Fruit fly (Drosophila melanogaster) whole organism, embryonic: Measurements from ENCODE around the gene CG6356.
A peak's percentile ranks its signal among the peaks of the same experiment; 100 is the strongest.

Experiments used
- Ada2b ChIP-seq: fragments of 200-800 bp; sonication (Bioruptor generic); IDR thresholded peaks from 2 replicates; pipeline ENCODE4 v1.3.6; 2022; ENCODE audit warnings: missing biosample characterization, missing genetic modification characterization
- CG10462 ChIP-seq: fragments of 200-800 bp; sonication (Bioruptor generic); optimal IDR thresholded peaks from 2 replicates; lab custom pipeline; 2016; ENCODE audit warnings: missing biosample characterization, missing genetic modification characterization
- CG11504 ChIP-seq: fragments of 200-800 bp; sonication (Bioruptor generic); optimal IDR thresholded peaks from 3 replicates; lab custom pipeline; 2019; ENCODE audit warnings: missing biosample characterization, mild to moderate bottlenecking, missing genetic modification characterization, moderate library complexity
- CG12104 ChIP-seq: fragments of 200-800 bp; sonication (Bioruptor generic); optimal IDR thresholded peaks from 3 replicates; lab custom pipeline; 2016; ENCODE audit warnings: missing biosample characterization, missing genetic modification characterization
- CG15011 ChIP-seq: fragments of 200-800 bp; sonication (Bioruptor generic); optimal IDR thresholded peaks from 3 replicates; lab custom pipeline; 2018; ENCODE audit warnings: missing biosample characterization, mild to moderate bottlenecking, missing genetic modification characterization
- CG15073 ChIP-seq: fragments of 200-800 bp; sonication (Bioruptor generic); optimal IDR thresholded peaks from 2 replicates; lab custom pipeline; 2016; ENCODE audit warnings: missing biosample characterization, missing genetic modification characterization
- CG15269 ChIP-seq: fragments of 200-800 bp; sonication (Bioruptor generic); optimal IDR thresholded peaks from 2 replicates; lab custom pipeline; 2018; ENCODE audit warnings: missing biosample characterization, mild to moderate bottlenecking, missing genetic modification characterization, moderate library complexity
- CG15696 ChIP-seq: fragments of 200-800 bp; sonication (Bioruptor generic); optimal IDR thresholded peaks from 2 replicates; lab custom pipeline; 2019; ENCODE audit warnings: missing biosample characterization, mild to moderate bottlenecking, missing genetic modification characterization, moderate library complexity
- CG16813 ChIP-seq: fragments of 200-800 bp; sonication (Bioruptor generic); IDR thresholded peaks from 3 replicates; pipeline ENCODE4 v1.3.6; 2022; ENCODE audit warnings: missing biosample characterization, missing genetic modification characterization; ENCODE audit not compliant: partially characterized antibody
- CG17328 ChIP-seq: fragments of 200-800 bp; sonication (Bioruptor generic); IDR thresholded peaks from 2 replicates; pipeline ENCODE4 v1.3.6; 2022; ENCODE audit warnings: missing biosample characterization, missing genetic modification characterization
- CG17912 ChIP-seq: fragments of 200-800 bp; sonication (Bioruptor generic); optimal IDR thresholded peaks from 2 replicates; lab custom pipeline; 2018; ENCODE audit warnings: missing biosample characterization, mild to moderate bottlenecking, missing genetic modification characterization
- CG18764 ChIP-seq: fragments of 200-800 bp; sonication (Bioruptor generic); optimal IDR thresholded peaks from 3 replicates; lab custom pipeline; 2016; ENCODE audit warnings: missing biosample characterization, missing genetic modification characterization
- CG2129 ChIP-seq: fragments of 200-800 bp; sonication (Bioruptor generic); IDR thresholded peaks from 2 replicates; pipeline ENCODE4 v1.3.6; 2022; ENCODE audit warnings: missing biosample characterization, missing genetic modification characterization; ENCODE audit not compliant: partially characterized antibody
- CG2199 ChIP-seq: fragments of 200-800 bp; sonication (Bioruptor generic); IDR thresholded peaks from 3 replicates; pipeline ENCODE4 v1.3.6; 2022; ENCODE audit warnings: missing biosample characterization, missing genetic modification characterization
- CG2875 ChIP-seq: fragments of 200-800 bp; sonication (Bioruptor generic); optimal IDR thresholded peaks from 2 replicates; lab custom pipeline; 2017; ENCODE audit warnings: missing biosample characterization, mild to moderate bottlenecking, missing genetic modification characterization, missing genetic modification reagents
- CG33213 ChIP-seq: fragments of 200-800 bp; sonication (Bioruptor generic); optimal IDR thresholded peaks from 3 replicates; lab custom pipeline; 2016; ENCODE audit warnings: missing biosample characterization, missing genetic modification characterization
- CG34224 ChIP-seq: fragments of 200-800 bp; sonication (Bioruptor generic); IDR thresholded peaks from 3 replicates; pipeline ENCODE4 v1.3.6; 2022; ENCODE audit warnings: missing biosample characterization, missing genetic modification characterization; ENCODE audit not compliant: partially characterized antibody
- CG6654 ChIP-seq: fragments of 200-800 bp; sonication (Bioruptor generic); optimal IDR thresholded peaks from 2 replicates; lab custom pipeline; 2017; ENCODE audit warnings: missing biosample characterization, mild to moderate bottlenecking, missing genetic modification characterization
- CG7745 ChIP-seq: fragments of 200-800 bp; sonication (Bioruptor generic); optimal IDR thresholded peaks from 2 replicates; lab custom pipeline; 2018; ENCODE audit warnings: missing biosample characterization, mild to moderate bottlenecking, missing genetic modification characterization, moderate library complexity
- Dbx ChIP-seq: fragments of 200-800 bp; sonication (Bioruptor generic); IDR thresholded peaks from 3 replicates; pipeline ENCODE4 v1.3.6; 2022; ENCODE audit warnings: missing biosample characterization, missing genetic modification characterization
- Dll ChIP-seq: fragments of 200-800 bp; sonication (Bioruptor generic); IDR thresholded peaks from 4 replicates; pipeline ENCODE4 v1.3.6; 2022; ENCODE audit warnings: missing biosample characterization, missing genetic modification characterization; ENCODE audit not compliant: partially characterized antibody
- Doc2 ChIP-seq: fragments of 200-800 bp; sonication (Bioruptor generic); IDR thresholded peaks from 2 replicates; pipeline ENCODE4 v1.3.6; 2022; ENCODE audit warnings: missing biosample characterization, missing genetic modification characterization
- E2f2 ChIP-seq: fragments of 200-800 bp; sonication (Bioruptor generic); IDR thresholded peaks from 2 replicates; pipeline ENCODE4 v1.3.6; 2022; ENCODE audit warnings: missing biosample characterization, missing genetic modification characterization
- Ets65A ChIP-seq: fragments of 200-800 bp; sonication (Bioruptor generic); peaks from one replicate; lab custom pipeline; 2016; ENCODE audit warnings: missing biosample characterization, missing genetic modification characterization
- Fer1 ChIP-seq: fragments of 200-800 bp; sonication (Bioruptor generic); optimal IDR thresholded peaks from 2 replicates; lab custom pipeline; 2017; ENCODE audit warnings: missing biosample characterization, mild to moderate bottlenecking, missing genetic modification characterization
- HHEX ChIP-seq: fragments of 200-800 bp; sonication (Bioruptor generic); optimal IDR thresholded peaks from 3 replicates; lab custom pipeline; 2017; ENCODE audit warnings: missing biosample characterization, mild to moderate bottlenecking, missing genetic modification characterization, missing genetic modification reagents
- HLHmδ ChIP-seq: fragments of 200-800 bp; sonication (Bioruptor generic); optimal IDR thresholded peaks from 2 replicates; lab custom pipeline; 2018; ENCODE audit warnings: missing biosample characterization, mild to moderate bottlenecking, missing genetic modification characterization, moderate library complexity
- Myb ChIP-seq: fragments of 200-800 bp; sonication (Bioruptor generic); optimal IDR thresholded peaks from 2 replicates; lab custom pipeline; 2016; ENCODE audit warnings: missing biosample characterization, missing genetic modification characterization
- NFAT ChIP-seq: fragments of 200-800 bp; sonication (Bioruptor generic); IDR thresholded peaks from 2 replicates; pipeline ENCODE4 v1.3.6; 2022; ENCODE audit warnings: missing biosample characterization, missing genetic modification characterization
- Nf-YB ChIP-seq: fragments of 200-800 bp; sonication (Bioruptor generic); optimal IDR thresholded peaks from 3 replicates; lab custom pipeline; 2019; ENCODE audit warnings: missing biosample characterization, mild to moderate bottlenecking, missing genetic modification characterization, moderate library complexity
- Nf-YC ChIP-seq: fragments of 200-800 bp; optimal IDR thresholded peaks from 3 replicates; lab custom pipeline; 2019; ENCODE audit warnings: missing biosample characterization, mild to moderate bottlenecking, missing genetic modification characterization, moderate library complexity
- Sox102F ChIP-seq: fragments of 200-800 bp; sonication (Bioruptor generic); optimal IDR thresholded peaks from 2 replicates; lab custom pipeline; 2018; ENCODE audit warnings: missing biosample characterization, mild to moderate bottlenecking, missing genetic modification characterization, moderate library complexity
- az2 ChIP-seq: fragments of 200-800 bp; sonication (Bioruptor generic); optimal IDR thresholded peaks from 3 replicates; lab custom pipeline; 2016; ENCODE audit warnings: missing biosample characterization, missing genetic modification characterization
- bbx ChIP-seq: fragments of 200-800 bp; sonication (Bioruptor generic); IDR thresholded peaks from 2 replicates; pipeline ENCODE4 v1.3.6; 2022; ENCODE audit warnings: missing biosample characterization, missing genetic modification characterization; ENCODE audit not compliant: partially characterized antibody
- cad ChIP-seq: fragments of >200 bp; optimal IDR thresholded peaks from 2 replicates; lab custom pipeline; 2017; ENCODE audit warnings: missing biosample characterization, missing genetic modification characterization
- da ChIP-seq: fragments of 200-800 bp; sonication (Bioruptor generic); optimal IDR thresholded peaks from 2 replicates; lab custom pipeline; 2016; ENCODE audit warnings: missing biosample characterization, missing genetic modification characterization
- ewg ChIP-seq: fragments of 200-800 bp; sonication (Bioruptor generic); optimal IDR thresholded peaks from 3 replicates; lab custom pipeline; 2017; ENCODE audit warnings: mild to moderate bottlenecking, missing biosample characterization, missing genetic modification reagents, missing genetic modification characterization
- lov ChIP-seq, 2 experiments: fragments of 200-800 bp in 1 of 2; fragments of >200 bp in 1 of 2; sonication (Bioruptor generic) in 1 of 2; IDR thresholded peaks in 1 of 2; optimal IDR thresholded peaks in 1 of 2; 2 replicates in 1 of 2; 3 replicates in 1 of 2; pipeline versions ENCODE4 v1.3.6 to Lab custom; 2017 to 2022; ENCODE audit warnings: missing biosample characterization in 1 of 2, missing genetic modification characterization in 1 of 2
- oc ChIP-seq: fragments of 200-800 bp; sonication (Bioruptor generic); optimal IDR thresholded peaks from 2 replicates; lab custom pipeline; 2018; ENCODE audit warnings: missing biosample characterization, mild to moderate bottlenecking, missing genetic modification characterization, moderate library complexity
- prd ChIP-seq, 3 experiments: fragments of >200 bp in 2 of 3; fragments of 200-800 bp in 1 of 3; sonication (Bioruptor generic) in 1 of 3; optimal IDR thresholded peaks in 2 of 3; IDR thresholded peaks in 1 of 3; 2 replicates in 2 of 3; 3 replicates in 1 of 3; pipeline versions ENCODE4 v1.3.6 to Lab custom; 2017 to 2022; ENCODE audit warnings: missing biosample characterization in 1 of 3, missing genetic modification characterization in 1 of 3
- row ChIP-seq: fragments of 200-800 bp; sonication (Bioruptor generic); IDR thresholded peaks from 3 replicates; pipeline ENCODE4 v1.3.6; 2022; ENCODE audit warnings: missing biosample characterization, missing genetic modification characterization
- sens-2 ChIP-seq: fragments of 200-800 bp; sonication (Bioruptor generic); IDR thresholded peaks from 2 replicates; pipeline ENCODE4 v1.3.6; 2022; ENCODE audit warnings: missing biosample characterization, missing genetic modification characterization
- seq ChIP-seq: fragments of 200-800 bp; sonication (Bioruptor generic); IDR thresholded peaks from 2 replicates; pipeline ENCODE4 v1.3.6; 2022; ENCODE audit warnings: missing biosample characterization, missing genetic modification characterization
- trem ChIP-seq: fragments of 200-800 bp; optimal IDR thresholded peaks from 3 replicates; lab custom pipeline; 2019; ENCODE audit warnings: missing biosample characterization, mild to moderate bottlenecking, missing genetic modification characterization, moderate library complexity
- vvl ChIP-seq: fragments of 200-800 bp; sonication (Bioruptor generic); IDR thresholded peaks from 2 replicates; pipeline ENCODE4 v1.3.6; 2022; ENCODE audit warnings: missing biosample characterization, missing genetic modification characterization
- wek ChIP-seq: fragments of 200-800 bp; sonication (Bioruptor generic); optimal IDR thresholded peaks from 3 replicates; lab custom pipeline; 2018; ENCODE audit warnings: missing biosample characterization, mild to moderate bottlenecking, missing genetic modification characterization, moderate library complexity
- wor ChIP-seq: fragments of 200-800 bp; sonication (Bioruptor generic); IDR thresholded peaks from 2 replicates; pipeline ENCODE4 v1.3.6; 2022; ENCODE audit warnings: missing biosample characterization, missing genetic modification characterization
- zen2 ChIP-seq: fragments of 200-800 bp; sonication (Bioruptor generic); IDR thresholded peaks from 3 replicates; pipeline ENCODE4 v1.3.6; 2022; ENCODE audit warnings: missing biosample characterization, missing genetic modification characterization; ENCODE audit not compliant: partially characterized antibody
- zfh1 ChIP-seq: fragments of 200-800 bp; sonication (Bioruptor generic); IDR thresholded peaks from 3 replicates; pipeline ENCODE4 v1.3.6; 2022; ENCODE audit warnings: missing biosample characterization, missing genetic modification characterization

CG6356 gene

dm6 chr3R:24271071-24271470 lies 12.7 kb upstream of the CG6356 start, which contains the start of gene jar (continued):
- TF ChIP-seq da (GFP tag; lab: Kevin White, UChicago) = no peak
- TF ChIP-seq Nf-YC (tag; lab: Kevin White, UChicago) = peak; percentile 53
- peak; percentile 47 for TF ChIP-seq ewg (GFP tag; lab: Kevin White, UChicago)
- TF ChIP-seq Nf-YB (GFP tag; lab: Kevin White, UChicago) = peak; percentile 22
- 0 out of 3 replicates have a peak, but pooled peaks have one; percentile 67 for TF ChIP-seq CG2199 (GFP tag; lab: Robert Waterston, UW)
- peak; percentile 53 for TF ChIP-seq CG17912
- TF ChIP-seq trem (tag; lab: Kevin White, UChicago) = peak; percentile 84
- TF ChIP-seq Ada2b (GFP tag; lab: Robert Waterston, UW) = no peak
- TF ChIP-seq HHEX (GFP tag; lab: Kevin White, UChicago) = peak; percentile 28
- peak; percentile 70 for TF ChIP-seq CG18764 (GFP tag; lab: Kevin White, UChicago)
- TF ChIP-seq CG7745 = peak; percentile 11
- peak; percentile 35 for TF ChIP-seq CG17328 (GFP tag; lab: Robert Waterston, UW)
- peak; percentile 92 for TF ChIP-seq Dll (GFP tag; lab: Robert Waterston, UW)
- peak; percentile 82 for TF ChIP-seq vvl (GFP tag; lab: Robert Waterston, UW)
- TF ChIP-seq seq (GFP tag; lab: Robert Waterston, UW) = peak; percentile 48; the same call in 1 of the 2 replicates
- no peak for TF ChIP-seq CG15011
- peak; percentile 65 for TF ChIP-seq wek (GFP tag; lab: Kevin White, UChicago)
- peak; percentile 85 for TF ChIP-seq CG16813
- TF ChIP-seq CG11504 = peak; percentile 17
- no peak for TF ChIP-seq lov (optimal IDR thresholded peaks at IDR 0.05; lab: Kevin White, UChicago)
- 0 out of 3 replicates have a peak, but pooled peaks have one; percentile 32 for TF ChIP-seq lov (GFP tag; IDR thresholded peaks at IDR 0.05; lab: Robert Waterston, UW)
- no peak for TF ChIP-seq prd (optimal IDR thresholded peaks at IDR 0.05; lab: Kevin White, UChicago)
- 0 out of 3 replicates have a peak, but pooled peaks have one; percentile 16 for TF ChIP-seq prd (GFP tag; IDR thresholded peaks at IDR 0.05; lab: Robert Waterston, UW)
- peak; percentile 93 for TF ChIP-seq CG34224 (GFP tag; lab: Robert Waterston, UW)
- TF ChIP-seq HLHmδ (GFP tag; lab: Kevin White, UChicago) = peak; percentile 25
- peak; percentile 55 for TF ChIP-seq NFAT (GFP tag; lab: Robert Waterston, UW)
- TF ChIP-seq cad (GFP tag; lab: Kevin White, UChicago) = peak; percentile 23
- TF ChIP-seq sens-2 = peak; percentile 67
- TF ChIP-seq row (GFP tag; lab: Robert Waterston, UW) = peak; percentile 59
- TF ChIP-seq Dbx (GFP tag; lab: Robert Waterston, UW) = peak; percentile 58; the same call in 1 of the 3 replicates
- TF ChIP-seq Myb (GFP tag; lab: Kevin White, UChicago) = peak; percentile 99
- peak; percentile 79 for TF ChIP-seq Ets65A (GFP tag; lab: Kevin White, UChicago)
- no peak for TF ChIP-seq CG12104 (GFP tag; lab: Kevin White, UChicago)
- TF ChIP-seq Doc2 (GFP tag; lab: Robert Waterston, UW) = no peak
- peak; percentile 50 for TF ChIP-seq CG15269
- TF ChIP-seq wor (GFP tag; lab: Robert Waterston, UW) = no peak
- TF ChIP-seq CG10462 (GFP tag; lab: Kevin White, UChicago) = no peak
- peak; percentile 100 for TF ChIP-seq E2f2
- TF ChIP-seq CG2129 (GFP tag; lab: Robert Waterston, UW) = peak; percentile 70; the same call in 1 of the 2 replicates
- TF ChIP-seq bbx (GFP tag; lab: Robert Waterston, UW) = peak; percentile 91
- no peak for TF ChIP-seq CG2875 (GFP tag; lab: Kevin White, UChicago)
- no peak for TF ChIP-seq CG15073 (GFP tag; lab: Kevin White, UChicago)
- TF ChIP-seq CG6654 (GFP tag; lab: Kevin White, UChicago) = no peak
- peak; percentile 49 for TF ChIP-seq oc (tag; lab: Kevin White, UChicago)
- TF ChIP-seq Sox102F (GFP tag; lab: Kevin White, UChicago) = no peak
- TF ChIP-seq CG33213 (GFP tag; lab: Kevin White, UChicago) = peak; percentile 62
- peak; percentile 29; the same call in 1 of the 3 replicates for TF ChIP-seq zfh1
- TF ChIP-seq zen2 (GFP tag; lab: Robert Waterston, UW) = peak; percentile 87
- no peak for TF ChIP-seq az2
- no peak for TF ChIP-seq CG15696 (tag; lab: Kevin White, UChicago)
- TF ChIP-seq Fer1 (GFP tag; lab: Kevin White, UChicago) = peak; percentile 72
